Worm (Caenorhabditis elegans) whole organism, L4 larva: Measurements from ENCODE around the gene C25F9.13.
A peak's percentile ranks its signal among the peaks of the same experiment; 100 is the strongest.

ENCODE experiments used
- F10B5.3 ChIP-seq: sonication (generic microtip); optimal IDR thresholded peaks from 2 replicates; lab custom pipeline; 2016; ENCODE audit warnings: mild to moderate bottlenecking, missing genetic modification characterization, missing compliant biosample characterization
- F44E2.7 ChIP-seq: fragments of 200-800 bp; sonication (Bioruptor generic); IDR thresholded peaks from 2 replicates; pipeline ENCODE4 v2.1.2; 2022; ENCODE audit warnings: missing genetic modification characterization, missing compliant biosample characterization
- T20F7.1 ChIP-seq: fragments of 200-800 bp; sonication (Bioruptor generic); optimal IDR thresholded peaks from 2 replicates; lab custom pipeline; 2018; ENCODE audit warnings: mild to moderate bottlenecking, missing genetic modification characterization, missing compliant biosample characterization
- Y105C5A.15 ChIP-seq: fragments of 200-800 bp; sonication (Bioruptor generic); IDR thresholded peaks from 2 replicates; pipeline ENCODE4 v1.3.6; 2022; ENCODE audit warnings: missing genetic modification characterization, missing compliant biosample characterization
- Y5F2A.4 ChIP-seq: fragments of 200-800 bp; sonication (Bioruptor generic); optimal IDR thresholded peaks from 2 replicates; lab custom pipeline; 2018; ENCODE audit warnings: mild to moderate bottlenecking, missing genetic modification characterization, missing compliant biosample characterization
- ZK546.5 ChIP-seq, 2 experiments: sonication (generic microtip); optimal IDR thresholded peaks; 2 replicates each; lab custom pipeline; 2017; ENCODE audit warnings: missing biosample characterization in 2 of 2, missing genetic modification characterization in 2 of 2
- attf-4 ChIP-seq: sonication (generic microtip); optimal IDR thresholded peaks from 3 replicates; lab custom pipeline; 2017; ENCODE audit warnings: missing biosample characterization, missing genetic modification characterization
- ceh-32 ChIP-seq: sonication (generic microtip); optimal IDR thresholded peaks from 2 replicates; lab custom pipeline; 2016; ENCODE audit warnings: mild to moderate bottlenecking, missing genetic modification characterization, missing compliant biosample characterization; ENCODE audit not compliant: poor library complexity
- ceh-44 ChIP-seq: fragments of 200-800 bp; sonication (Bioruptor generic); IDR thresholded peaks from 2 replicates; pipeline ENCODE4 v1.3.6; 2022; ENCODE audit warnings: missing genetic modification reagents, missing genetic modification characterization, missing compliant biosample characterization
- cey-2 ChIP-seq: sonication (generic microtip); optimal IDR thresholded peaks from 3 replicates; lab custom pipeline; 2017; ENCODE audit warnings: missing genetic modification characterization, mild to moderate bottlenecking, missing compliant biosample characterization, antibody characterized with exemption, borderline replicate concordance; ENCODE audit not compliant: insufficient read depth
- ctbp-1 ChIP-seq: fragments of 200-800 bp; sonication (Bioruptor generic); IDR thresholded peaks from 2 replicates; pipeline ENCODE4 v1.3.6; 2022; ENCODE audit warnings: missing genetic modification reagents, missing genetic modification characterization, missing compliant biosample characterization
- daf-16 ChIP-seq, 3 experiments: sonication (generic microtip); optimal IDR thresholded peaks; 2 replicates each; lab custom pipeline; 2016 to 2017; ENCODE audit warnings: missing genetic modification characterization in 3 of 3, missing genetic modification reagents in 3 of 3, mild to moderate bottlenecking in 2 of 3, missing compliant biosample characterization in 2 of 3, missing biosample characterization in 1 of 3, moderate library complexity in 1 of 3
- dmd-6 ChIP-seq: fragments of 200-800 bp; sonication (Bioruptor generic); IDR thresholded peaks from 2 replicates; pipeline ENCODE4 v1.3.6; 2022; ENCODE audit warnings: missing genetic modification reagents, missing genetic modification characterization, missing compliant biosample characterization
- dmd-8 ChIP-seq: fragments of 200-800 bp; sonication (Bioruptor generic); IDR thresholded peaks from 2 replicates; pipeline ENCODE4 v1.3.6; 2022; ENCODE audit warnings: missing genetic modification characterization, missing compliant biosample characterization
- dpl-1 ChIP-seq: fragments of 150-350 bp; optimal IDR thresholded peaks from 2 replicates; lab custom pipeline; 2014; ENCODE audit warnings: missing biosample characterization, missing genetic modification reagents, missing genetic modification characterization
- duxl-1 ChIP-seq: sonication (generic microtip); optimal IDR thresholded peaks from 2 replicates; lab custom pipeline; 2016; ENCODE audit warnings: mild to moderate bottlenecking, missing genetic modification characterization, moderate library complexity, missing compliant biosample characterization; ENCODE audit not compliant: poor library complexity
- dve-1 ChIP-seq: sonication (generic microtip); optimal IDR thresholded peaks from 2 replicates; lab custom pipeline; 2017; ENCODE audit warnings: antibody characterized with exemption, mild to moderate bottlenecking, missing genetic modification characterization, missing compliant biosample characterization; ENCODE audit not compliant: insufficient read depth
- fos-1 ChIP-seq: fragments of 150-350 bp; optimal IDR thresholded peaks from 2 replicates; lab custom pipeline; 2014; ENCODE audit warnings: missing biosample characterization, missing genetic modification characterization
- hlh-11 ChIP-seq: fragments of 200-800 bp; sonication (Bioruptor generic); optimal IDR thresholded peaks from 2 replicates; lab custom pipeline; 2018; ENCODE audit warnings: mild to moderate bottlenecking, missing genetic modification characterization, missing compliant biosample characterization
- lin-29 ChIP-seq: fragments of 200-800 bp; sonication (Bioruptor generic); IDR thresholded peaks from 2 replicates; pipeline ENCODE4 v1.3.6; 2022; ENCODE audit warnings: missing genetic modification reagents, missing genetic modification characterization, missing compliant biosample characterization
- lin-38 ChIP-seq: fragments of 200-800 bp; sonication (Bioruptor generic); IDR thresholded peaks from 2 replicates; pipeline ENCODE4 v1.3.6; 2022; ENCODE audit warnings: missing genetic modification reagents, missing genetic modification characterization, missing compliant biosample characterization
- lsy-2 ChIP-seq, 2 experiments: fragments of 150-350 bp in 1 of 2; sonication (generic microtip) in 1 of 2; optimal IDR thresholded peaks; 2 replicates each; lab custom pipeline; 2014 to 2017; ENCODE audit warnings: missing biosample characterization in 2 of 2, missing genetic modification characterization in 2 of 2
- mdl-1 ChIP-seq, 2 experiments: fragments of 150-350 bp in 1 of 2; sonication (generic microtip) in 1 of 2; optimal IDR thresholded peaks; 2 replicates each; lab custom pipeline; 2014 to 2017; ENCODE audit warnings: missing biosample characterization in 2 of 2, missing genetic modification characterization in 2 of 2
- mes-2 ChIP-seq: sonication (generic microtip); optimal IDR thresholded peaks from 2 replicates; lab custom pipeline; 2016; ENCODE audit warnings: missing genotype, mild to moderate bottlenecking, missing genetic modification characterization, missing compliant biosample characterization; ENCODE audit not compliant: poor library complexity, severe bottlenecking
- nhr-237 ChIP-seq: sonication (generic microtip); optimal IDR thresholded peaks from 2 replicates; lab custom pipeline; 2017; ENCODE audit warnings: missing biosample characterization, missing genetic modification characterization
- nhr-28 ChIP-seq: fragments of 150-350 bp; optimal IDR thresholded peaks from 2 replicates; lab custom pipeline; 2014; ENCODE audit warnings: missing biosample characterization, missing genetic modification characterization
- nhr-6 ChIP-seq: fragments of 150-350 bp; optimal IDR thresholded peaks from 2 replicates; lab custom pipeline; 2014; ENCODE audit warnings: missing biosample characterization, missing genetic modification characterization
- nhr-76 ChIP-seq: fragments of 150-350 bp; optimal IDR thresholded peaks from 2 replicates; lab custom pipeline; 2014; ENCODE audit warnings: missing biosample characterization, missing genetic modification characterization
- php-3 ChIP-seq: fragments of 200-800 bp; sonication (Bioruptor generic); IDR thresholded peaks from 2 replicates; pipeline ENCODE4 v1.3.6; 2022; ENCODE audit warnings: missing genetic modification reagents, missing genetic modification characterization, missing compliant biosample characterization
- pqm-1 ChIP-seq: sonication (generic microtip); optimal IDR thresholded peaks from 2 replicates; lab custom pipeline; 2017; ENCODE audit warnings: missing biosample characterization, missing genetic modification characterization
- rbr-2 ChIP-seq: sonication (generic microtip); optimal IDR thresholded peaks from 2 replicates; lab custom pipeline; 2016; ENCODE audit warnings: missing genotype, missing genetic modification characterization, missing compliant biosample characterization
- snpc-1.2 ChIP-seq: fragments of 200-800 bp; sonication (Bioruptor generic); IDR thresholded peaks from 2 replicates; pipeline ENCODE4 v1.3.6; 2022; ENCODE audit warnings: missing genetic modification reagents, missing genetic modification characterization, missing compliant biosample characterization
- tag-97 ChIP-seq: fragments of 200-800 bp; sonication (Bioruptor generic); IDR thresholded peaks from 2 replicates; pipeline ENCODE4 v1.3.6; 2022; ENCODE audit warnings: missing genetic modification characterization, missing compliant biosample characterization
- unc-62 ChIP-seq, 3 experiments: fragments of 150-350 bp in 1 of 3; sonication (generic microtip); optimal IDR thresholded peaks in 2 of 3; peaks in 1 of 3; 1 replicate in 1 of 3; 2 replicates in 2 of 3; lab custom pipeline; 2014 to 2017; ENCODE audit warnings: missing biosample characterization in 3 of 3, missing genetic modification characterization in 3 of 3, missing genetic modification reagents in 3 of 3, missing genotype in 1 of 3
- vab-7 ChIP-seq: fragments of 200-800 bp; sonication (Bioruptor generic); IDR thresholded peaks from 2 replicates; pipeline ENCODE4 v1.3.6; 2022; ENCODE audit warnings: missing genetic modification reagents, missing genetic modification characterization, missing compliant biosample characterization
- zag-1 ChIP-seq: fragments of 150-350 bp; optimal IDR thresholded peaks from 2 replicates; lab custom pipeline; 2014; ENCODE audit warnings: missing biosample characterization, missing genetic modification characterization

C25F9.13 gene

DNA sequence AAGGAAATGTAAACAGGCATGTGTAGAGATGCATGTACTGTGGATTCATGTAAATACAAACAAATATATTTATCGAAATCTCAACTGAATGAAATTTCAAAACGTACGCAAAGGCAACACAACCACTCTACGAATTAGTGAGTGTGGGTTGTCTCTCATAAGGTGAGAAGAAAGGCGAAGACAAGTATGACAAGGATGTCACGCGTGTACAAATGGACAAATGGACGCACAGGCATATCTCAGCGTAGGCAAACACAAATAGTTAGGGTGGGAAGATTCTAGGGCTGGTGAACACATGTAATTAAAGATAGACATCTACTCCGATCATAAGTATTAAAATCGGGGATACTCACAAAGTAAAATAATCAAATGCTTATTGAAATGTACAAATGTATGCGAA, 29.3 kb upstream of the C25F9.13 start (continued):
- TF ChIP-seq lsy-2 (tag; optimal IDR thresholded peaks at IDR 0.05; lab: Kevin White, UChicago) (no peak), nhr-237 (no peak), tag-97 (GFP tag; lab: Robert Waterston, UW) (no peak), snpc-1.2 (GFP tag; lab: Robert Waterston, UW) (no peak), T20F7.1 (GFP tag; lab: Kevin White, UChicago) (no peak), Y105C5A.15 (GFP tag; lab: Robert Waterston, UW) (no peak)
- TF ChIP-seq, all 104 proteins: peak for 4

DNA sequence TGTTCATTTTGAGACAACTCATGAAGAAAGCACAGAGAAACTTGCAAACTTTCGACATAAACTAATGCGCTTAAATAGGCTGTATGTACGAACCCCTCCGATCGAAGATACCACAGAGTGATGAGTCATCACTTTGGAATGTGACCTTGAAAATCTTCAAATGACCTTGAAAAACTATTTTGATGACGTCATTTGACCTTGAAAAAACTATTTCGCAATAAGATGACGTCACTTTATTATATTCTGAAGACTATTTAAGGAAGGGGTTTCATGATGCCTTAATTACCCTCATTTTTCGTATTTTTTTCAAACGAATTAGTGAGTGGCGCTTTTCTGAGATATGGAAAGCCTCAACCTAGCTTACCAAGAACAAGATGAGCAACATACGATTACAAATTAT, 22.3 kb upstream of the C25F9.13 start, which contains the start of gene C25F9.2:
Gene C25F9.2 (plus strand): TSS at position 341 of the 400 bp plus-strand sequence.
- no peak for TF ChIP-seq F44E2.7
- TF ChIP-seq ceh-32 = no peak
- no peak for TF ChIP-seq Y5F2A.4 (GFP tag; lab: Kevin White, UChicago)
- TF ChIP-seq hlh-11 (tag; lab: Kevin White, UChicago) = no peak
- no peak for TF ChIP-seq lin-29 (GFP tag; lab: Robert Waterston, UW)
- no peak for TF ChIP-seq dpl-1 (GFP tag; lab: Kevin White, UChicago)
- TF ChIP-seq dmd-6 (GFP tag; lab: Robert Waterston, UW) = no peak
- no peak for TF ChIP-seq nhr-28 (tag; lab: Kevin White, UChicago)
- no peak for TF ChIP-seq ZK546.5 (tag; optimal IDR thresholded peaks at IDR 0.05; lab: Kevin White, UChicago)
- no peak for TF ChIP-seq vab-7 (GFP tag; lab: Robert Waterston, UW)
- no peak for TF ChIP-seq daf-16 (GFP tag; optimal IDR thresholded peaks at IDR 0.05; lab: Kevin White, UChicago)
- TF ChIP-seq daf-16 (tag; optimal IDR thresholded peaks at IDR 0.05; lab: Kevin White, UChicago) = no peak
- TF ChIP-seq zag-1 (tag; lab: Kevin White, UChicago) = no peak
- TF ChIP-seq duxl-1 (tag; lab: Kevin White, UChicago) = no peak
- no peak for TF ChIP-seq dmd-8 (GFP tag; lab: Robert Waterston, UW)
- TF ChIP-seq fos-1 (tag; lab: Kevin White, UChicago) = no peak
- no peak for TF ChIP-seq F10B5.3 (tag; lab: Kevin White, UChicago)

DNA sequence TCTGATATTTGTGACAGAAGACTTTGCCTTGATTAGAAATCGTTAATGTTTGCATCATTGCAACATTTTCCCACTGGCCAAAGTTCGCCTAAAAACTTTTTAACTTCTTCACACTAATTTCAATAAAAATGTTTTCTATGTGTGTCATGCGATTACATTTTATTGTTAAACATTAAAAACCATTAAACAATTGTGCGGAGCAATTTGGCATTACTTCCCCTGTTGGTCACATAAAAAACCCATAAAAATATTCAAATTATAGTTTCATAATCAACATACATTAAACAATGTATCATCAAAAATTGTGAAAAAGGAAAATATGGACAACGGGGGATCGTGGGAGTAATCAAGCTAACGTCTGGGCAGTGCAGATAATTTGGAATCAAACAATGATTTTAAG, 20.5 kb upstream of the C25F9.13 start:
- peak; percentile 94 for TF ChIP-seq php-3 (GFP tag; lab: Robert Waterston, UW)
- peak; percentile 6 for TF ChIP-seq nhr-28 (tag; lab: Kevin White, UChicago)
- TF ChIP-seq, all 104 proteins: peak for 2; not testable (repeated sequence) for 102

DNA sequence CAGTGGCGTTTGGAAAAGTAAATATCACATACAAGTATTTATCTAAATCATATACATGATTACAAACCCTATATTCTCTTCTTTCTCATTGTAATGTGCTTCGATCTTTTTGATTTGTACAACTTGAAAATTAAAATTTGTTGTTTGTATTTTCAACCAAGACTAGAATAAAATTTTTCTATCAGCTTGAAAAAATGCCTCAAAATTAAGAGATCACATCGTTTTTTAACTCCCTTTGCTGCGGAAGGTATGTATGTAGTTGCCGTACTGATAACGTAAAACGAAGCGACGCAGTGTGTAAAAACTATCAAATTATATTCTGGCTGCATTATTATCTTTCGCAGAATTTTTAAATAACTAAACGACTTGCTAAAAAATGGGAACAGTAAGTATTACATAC, 19.1 kb upstream of the C25F9.13 start, which contains the start of gene C25F9.15:
Gene C25F9.15 (plus strand): TSS at position 301 of the 400 bp plus-strand sequence.
- TF ChIP-seq nhr-28 (tag; lab: Kevin White, UChicago) (peak; percentile 30), lin-38 (GFP tag; lab: Robert Waterston, UW) (no peak), ceh-44 (GFP tag; lab: Robert Waterston, UW) (no peak), F44E2.7 (no peak), cey-2 (tag; lab: Kevin White, UChicago) (no peak), pqm-1 (tag; lab: Kevin White, UChicago) (peak; percentile 34), nhr-76 (tag; lab: Kevin White, UChicago) (no peak), dve-1 (tag; lab: Kevin White, UChicago) (peak; percentile 30), mes-2 (tag; lab: Kevin White, UChicago) (no peak), nhr-6 (no peak), tag-97 (GFP tag; lab: Robert Waterston, UW) (no peak)
- TF ChIP-seq, all 104 proteins: peak for 3

DNA sequence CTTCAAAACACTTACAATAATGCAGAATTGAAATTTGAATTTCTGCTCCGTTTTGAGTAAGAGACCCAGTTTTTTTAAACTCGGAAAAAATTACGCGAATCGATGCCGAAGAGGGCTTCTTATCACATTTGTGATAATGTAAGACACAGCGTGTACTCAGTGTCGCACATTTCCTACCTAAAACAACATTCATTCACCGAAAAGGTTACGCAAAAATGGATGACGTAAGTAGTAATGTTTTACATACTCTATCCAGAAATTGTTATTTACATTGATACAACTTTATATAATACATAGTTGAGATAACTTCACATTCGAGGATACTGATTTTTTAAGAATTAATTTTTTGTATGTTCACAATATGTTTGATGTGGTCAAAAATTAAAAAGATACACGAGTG, 17.7 kb upstream of the C25F9.13 start, which contains the start of the genes C25F9.4 and C25F9.9:
Gene C25F9.4 (minus strand): TSS at position 101 of the 400 bp plus-strand sequence.
Gene C25F9.9 (plus strand): TSS at position 137 of the 400 bp plus-strand sequence.
- TF ChIP-seq daf-16 (GFP tag; optimal IDR thresholded peaks at IDR 0.05; lab: Kevin White, UChicago) (no peak), daf-16 (tag; optimal IDR thresholded peaks at IDR 0.05; lab: Kevin White, UChicago) (peak; percentile 27), tag-97 (GFP tag; lab: Robert Waterston, UW) (no peak), nhr-28 (tag; lab: Kevin White, UChicago) (peak; percentile 20), dmd-6 (GFP tag; lab: Robert Waterston, UW) (peak; percentile 36; the same call in 1 of the 2 replicates), mdl-1 (tag; optimal IDR thresholded peaks at IDR 0.05; lab: Kevin White, UChicago) (no peak), pqm-1 (tag; lab: Kevin White, UChicago) (peak; percentile 41), rbr-2 (no peak), ctbp-1 (GFP tag; lab: Robert Waterston, UW) (no peak), T20F7.1 (GFP tag; lab: Kevin White, UChicago) (no peak), attf-4 (tag; lab: Kevin White, UChicago) (no peak), unc-62 (GFP tag; optimal IDR thresholded peaks at IDR 0.05 in 1 of 2; lab: Kevin White, UChicago) (peak in 1 of 2 experiments; percentile 29), unc-62 (tag; optimal IDR thresholded peaks at IDR 0.05; lab: Kevin White, UChicago) (no peak)
- TF ChIP-seq, all 104 proteins: peak for 5
